Worm (Caenorhabditis elegans) whole organism, L1 larva: ENCODE results near the gene gmeb-1.

Source experiments
- pqm-1 ChIP-seq: sonication (generic microtip); optimal IDR thresholded peaks from 3 replicates; lab custom pipeline; 2017; ENCODE audit warnings: missing biosample characterization, missing genetic modification characterization
- snpc-4 ChIP-seq: fragments of 150-350 bp; optimal IDR thresholded peaks from 2 replicates; lab custom pipeline; 2014; ENCODE audit warnings: missing biosample characterization, missing genetic modification characterization
- unc-130 ChIP-seq: fragments of 150-350 bp; optimal IDR thresholded peaks from 2 replicates; lab custom pipeline; 2017; ENCODE audit warnings: missing biosample characterization, missing genetic modification characterization, inconsistent platforms

DNA sequence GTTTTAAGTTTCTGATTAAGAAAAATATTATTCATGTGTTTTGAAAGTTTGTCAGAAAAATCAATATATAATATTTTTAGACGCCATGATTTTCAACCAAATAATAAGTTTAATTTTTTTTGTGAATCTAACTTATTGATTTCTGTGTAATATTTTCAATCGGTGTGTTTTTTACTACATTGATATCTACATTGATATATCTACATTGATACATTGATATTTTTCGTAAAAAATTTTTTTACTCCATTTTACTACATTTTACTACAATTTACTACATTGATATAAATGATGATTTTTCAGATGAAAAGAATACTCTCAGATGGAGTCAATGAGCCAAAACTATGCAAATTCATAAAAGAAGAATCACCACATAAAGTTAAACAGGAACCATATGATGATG, at the start of gene gmeb-1:
- TF ChIP-seq snpc-4 (tag; lab: Kevin White, UChicago) (no peak), pqm-1 (tag; lab: Kevin White, UChicago) (no peak), unc-130 (tag; lab: Kevin White, UChicago) (no peak)
